Worm (Caenorhabditis elegans) whole organism, mixed stage, embryonic: ENCODE measurements around the gene Y17D7B.10.

Source experiments
- M03D4.4 ChIP-seq: sonication (generic microtip); optimal IDR thresholded peaks from 2 replicates; lab custom pipeline; 2017; ENCODE audit warnings: mild to moderate bottlenecking, missing genetic modification characterization, missing compliant biosample characterization
- blmp-1 ChIP-seq: fragments of 150-350 bp; optimal IDR thresholded peaks from 2 replicates; lab custom pipeline; 2014; ENCODE audit warnings: missing biosample characterization, missing genetic modification characterization
- ceh-39 ChIP-seq: fragments of 150-350 bp; optimal IDR thresholded peaks from 2 replicates; lab custom pipeline; 2014; ENCODE audit warnings: missing biosample characterization, missing genetic modification characterization
- ces-1 ChIP-seq: fragments of 150-350 bp; optimal IDR thresholded peaks from 2 replicates; lab custom pipeline; 2014; ENCODE audit warnings: missing biosample characterization, missing genetic modification reagents, missing genetic modification characterization
- elt-1 ChIP-seq: sonication (generic microtip); optimal IDR thresholded peaks from 2 replicates; lab custom pipeline; 2017; ENCODE audit warnings: missing genetic modification characterization, mild to moderate bottlenecking, missing compliant biosample characterization, antibody characterized with exemption, moderate library complexity, borderline replicate concordance; ENCODE audit not compliant: insufficient read depth
- ham-2 ChIP-seq: fragments of 200-800 bp; sonication (Bioruptor generic); optimal IDR thresholded peaks from 2 replicates; lab custom pipeline; 2018; ENCODE audit warnings: mild to moderate bottlenecking, missing genetic modification characterization, missing compliant biosample characterization
- hlh-1 ChIP-seq: fragments of 150-350 bp; optimal IDR thresholded peaks from 2 replicates; lab custom pipeline; 2014; ENCODE audit warnings: missing biosample characterization, missing genetic modification reagents, missing genetic modification characterization
- lin-13 ChIP-seq: fragments of 150-350 bp; optimal IDR thresholded peaks from 2 replicates; lab custom pipeline; 2014; ENCODE audit warnings: missing biosample characterization, missing genetic modification characterization
- lsy-2 ChIP-seq: fragments of 150-350 bp; optimal IDR thresholded peaks from 2 replicates; lab custom pipeline; 2014; ENCODE audit warnings: missing biosample characterization, missing genetic modification characterization
- nhr-12 ChIP-seq: fragments of 150-350 bp; optimal IDR thresholded peaks from 2 replicates; lab custom pipeline; 2014; ENCODE audit warnings: missing biosample characterization, missing genetic modification characterization
- nhr-237 ChIP-seq: fragments of 150-350 bp; optimal IDR thresholded peaks from 2 replicates; lab custom pipeline; 2014; ENCODE audit warnings: missing biosample characterization, missing genetic modification characterization
- nhr-76 ChIP-seq: sonication (generic microtip); optimal IDR thresholded peaks from 2 replicates; lab custom pipeline; 2017; ENCODE audit warnings: missing biosample characterization, missing genetic modification characterization
- pha-4 ChIP-seq: fragments of 150-350 bp; optimal IDR thresholded peaks from 2 replicates; lab custom pipeline; 2018; ENCODE audit warnings: missing biosample characterization, missing genetic modification reagents, missing genetic modification characterization
- snpc-4 ChIP-seq: fragments of 150-350 bp; optimal IDR thresholded peaks from 2 replicates; lab custom pipeline; 2014; ENCODE audit warnings: missing biosample characterization, missing genetic modification characterization
- sptf-1 ChIP-seq: sonication (generic microtip); optimal IDR thresholded peaks from 2 replicates; lab custom pipeline; 2017; ENCODE audit warnings: mild to moderate bottlenecking, missing genetic modification characterization, moderate library complexity, missing compliant biosample characterization
- unc-120 ChIP-seq: sonication (generic microtip); optimal IDR thresholded peaks from 2 replicates; lab custom pipeline; 2017; ENCODE audit warnings: missing genetic modification characterization, missing compliant biosample characterization; ENCODE audit not compliant: poor library complexity, severe bottlenecking
- unc-62 ChIP-seq: fragments of 150-350 bp; optimal IDR thresholded peaks from 2 replicates; lab custom pipeline; 2014; ENCODE audit warnings: missing biosample characterization, missing genetic modification reagents, missing genetic modification characterization

Gene Y17D7B.10

DNA sequence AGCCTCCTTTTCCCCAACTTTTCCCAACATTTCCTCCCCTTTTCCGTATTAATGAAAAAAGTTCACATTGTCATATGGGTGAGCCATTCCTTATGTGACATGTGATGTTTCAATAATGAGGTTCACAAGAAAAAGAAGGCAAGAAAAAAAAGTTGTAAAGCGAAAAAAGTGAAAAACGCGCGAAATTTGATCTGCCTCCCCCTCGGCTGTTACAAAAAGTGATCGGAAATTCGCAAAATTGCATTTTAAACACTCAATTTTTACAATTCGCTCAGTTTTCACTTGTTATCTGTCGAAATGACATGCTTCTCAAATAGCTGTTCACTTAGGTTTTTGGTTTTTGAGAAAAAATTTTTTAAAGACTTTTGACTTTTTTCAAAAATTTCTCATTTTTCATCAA is 38.1 kb downstream of the Y17D7B.10 start:
- no peak for TF ChIP-seq lsy-2
- TF ChIP-seq sptf-1 (tag; lab: Kevin White, UChicago), result no peak
- TF ChIP-seq, all 35 proteins: peak for 0

ce11 chrV:18826445-18826844 is 42.9 kb downstream of the Y17D7B.10 start:
- TF ChIP-seq ceh-39 (no peak), hlh-1 (tag; lab: Kevin White, UChicago) (no peak), nhr-76 (tag; lab: Kevin White, UChicago) (no peak), M03D4.4 (tag; lab: Kevin White, UChicago) (no peak), unc-120 (tag; lab: Kevin White, UChicago) (no peak), snpc-4 (tag; lab: Kevin White, UChicago) (no peak), pha-4 (tag; lab: Kevin White, UChicago) (no peak), ham-2 (GFP tag; lab: Kevin White, UChicago) (no peak), nhr-237 (tag; lab: Kevin White, UChicago) (no peak)
- TF ChIP-seq, all 35 proteins: peak for 0

- TF ChIP-seq lin-13 (tag; lab: Kevin White, UChicago), result no peak
- no peak for TF ChIP-seq elt-1
- no peak for TF ChIP-seq nhr-237 (tag; lab: Kevin White, UChicago)
- TF ChIP-seq ces-1 (GFP tag; lab: Kevin White, UChicago), result no peak
- TF ChIP-seq pha-4 (tag; lab: Kevin White, UChicago), result no peak
- TF ChIP-seq unc-62 (GFP tag; lab: Kevin White, UChicago), result no peak
- no peak for TF ChIP-seq blmp-1 (tag; lab: Kevin White, UChicago)
- TF ChIP-seq nhr-12 (tag; lab: Kevin White, UChicago), result no peak
These were observed 43.9 kb downstream of the Y17D7B.10 start for ce11 chrV:18827374-18827773.
